Worm (Caenorhabditis elegans): ENCODE data around the gene ins-11.

The ins-11 gene

DNA sequence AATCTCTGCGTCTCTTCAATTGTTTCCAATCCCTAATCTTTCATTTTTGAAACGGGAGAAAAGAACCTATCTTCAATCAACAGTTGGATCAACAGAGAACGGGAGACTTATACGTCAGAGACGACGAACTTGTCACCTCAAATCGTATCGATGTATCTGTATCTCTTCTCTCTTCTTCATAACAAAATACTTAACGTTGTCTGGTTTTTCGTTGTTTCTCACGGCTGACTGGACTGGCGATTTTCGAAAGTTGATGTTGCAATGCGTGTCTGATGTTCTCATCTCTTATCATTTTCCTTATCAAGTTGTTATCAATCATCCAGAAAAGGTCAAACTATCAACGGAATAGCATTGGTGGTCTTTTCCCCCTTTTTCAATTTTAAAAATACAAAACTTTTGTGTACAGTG lies 49.0 kb downstream of the ins-11 start (continued):
- peak in 2 of 3 experiments; percentile 5 to 30 for TF ChIP-seq dpl-1 (GFP tag; optimal IDR thresholded peaks at IDR 0.05)
- peak; percentile 56 for TF ChIP-seq irx-1 (tag; optimal IDR thresholded peaks at IDR 0.05)
- TF ChIP-seq blmp-1 (tag; optimal IDR thresholded peaks at IDR 0.05), result peak; percentile 93
- TF ChIP-seq lin-14 (GFP tag; optimal IDR thresholded peaks at IDR 0.05), result peak; percentile 93
- no peak for TF ChIP-seq sptf-1 (tag; optimal IDR thresholded peaks at IDR 0.05)
- peak; percentile 11 to 38 for TF ChIP-seq efl-1 (optimal IDR thresholded peaks at IDR 0.05)
- no peak for TF ChIP-seq efl-1 (GFP tag; optimal IDR thresholded peaks at IDR 0.05 in 1 of 2)
- peak; percentile 29 for TF ChIP-seq mep-1 (tag; optimal IDR thresholded peaks at IDR 0.05)
- no peak for TF ChIP-seq lir-3 (tag; optimal IDR thresholded peaks at IDR 0.05; ENCODE audit: poor library complexity)
- peak; percentile 57 for TF ChIP-seq ztf-4 (tag; optimal IDR thresholded peaks at IDR 0.05)
- TF ChIP-seq C16A3.4 (tag; optimal IDR thresholded peaks at IDR 0.05), result peak; percentile 56
- peak; percentile 76 to 99 (median 89) for TF ChIP-seq elt-3 (tag; optimal IDR thresholded peaks at IDR 0.05)
- no peak for TF ChIP-seq ama-1 (optimal IDR thresholded peaks at IDR 0.05)
- TF ChIP-seq ceh-82 (tag; optimal IDR thresholded peaks at IDR 0.05), result peak in 2 of 3 experiments; percentile 1 to 4

Measured in whole organism, L1 larva.